Worm (Caenorhabditis elegans) whole organism, L4 larva: ENCODE data around the gene W03H9.2.

ENCODE experiments used
- F26F4.8 ChIP-seq: fragments of 200-800 bp; sonication (Bioruptor generic); conservative IDR thresholded peaks from 2 replicates; pipeline ENCODE4 v1.3.6; 2022; ENCODE audit warnings: missing genetic modification characterization, missing compliant biosample characterization
- F44E2.7 ChIP-seq: fragments of 200-800 bp; sonication (Bioruptor generic); IDR thresholded peaks from 2 replicates; pipeline ENCODE4 v2.1.2; 2022; ENCODE audit warnings: missing genetic modification characterization, missing compliant biosample characterization
- Y48G9A.11 ChIP-seq: fragments of 200-800 bp; sonication (Bioruptor generic); IDR thresholded peaks from 2 replicates; pipeline ENCODE4 v1.3.6; 2022; ENCODE audit warnings: missing genetic modification reagents, missing genetic modification characterization, missing compliant biosample characterization
- ZK337.2 ChIP-seq: fragments of 200-800 bp; sonication (Bioruptor generic); IDR thresholded peaks from 2 replicates; pipeline ENCODE4 v1.3.6; 2022; ENCODE audit warnings: missing genetic modification reagents, missing genetic modification characterization, missing compliant biosample characterization
- ZK546.5 ChIP-seq, 2 experiments: sonication (generic microtip); optimal IDR thresholded peaks; 2 replicates each; lab custom pipeline; 2017; ENCODE audit warnings: missing biosample characterization in 2 of 2, missing genetic modification characterization in 2 of 2
- aha-1 ChIP-seq: fragments of 150-350 bp; peaks from one replicate; lab custom pipeline; 2014; ENCODE audit warnings: missing biosample characterization, missing genetic modification characterization
- ama-1 ChIP-seq: fragments of 150-350 bp; optimal IDR thresholded peaks from 2 replicates; lab custom pipeline; 2014; ENCODE audit warnings: inconsistent platforms, mixed read lengths
- ceh-82 ChIP-seq: sonication (generic microtip); optimal IDR thresholded peaks from 2 replicates; lab custom pipeline; 2017; ENCODE audit warnings: missing biosample characterization, missing genetic modification characterization
- daf-16 ChIP-seq, 3 experiments: sonication (generic microtip); optimal IDR thresholded peaks; 2 replicates each; lab custom pipeline; 2016 to 2017; ENCODE audit warnings: missing genetic modification characterization in 3 of 3, missing genetic modification reagents in 3 of 3, mild to moderate bottlenecking in 2 of 3, missing compliant biosample characterization in 2 of 3, missing biosample characterization in 1 of 3, moderate library complexity in 1 of 3
- dpl-1 ChIP-seq: fragments of 150-350 bp; optimal IDR thresholded peaks from 2 replicates; lab custom pipeline; 2014; ENCODE audit warnings: missing biosample characterization, missing genetic modification reagents, missing genetic modification characterization
- egl-27 ChIP-seq: sonication (generic microtip); optimal IDR thresholded peaks from 3 replicates; lab custom pipeline; 2017; ENCODE audit warnings: missing biosample characterization, missing genetic modification reagents, missing genetic modification characterization
- fkh-10 ChIP-seq: fragments of 150-350 bp; optimal IDR thresholded peaks from 2 replicates; lab custom pipeline; 2014; ENCODE audit warnings: missing biosample characterization, missing genetic modification reagents, missing genetic modification characterization
- fos-1 ChIP-seq: fragments of 150-350 bp; optimal IDR thresholded peaks from 2 replicates; lab custom pipeline; 2014; ENCODE audit warnings: missing biosample characterization, missing genetic modification characterization
- hlh-11 ChIP-seq: fragments of 200-800 bp; sonication (Bioruptor generic); optimal IDR thresholded peaks from 2 replicates; lab custom pipeline; 2018; ENCODE audit warnings: mild to moderate bottlenecking, missing genetic modification characterization, missing compliant biosample characterization
- lim-7 ChIP-seq: fragments of 200-800 bp; sonication (Bioruptor generic); IDR thresholded peaks from 2 replicates; pipeline ENCODE4 v1.3.6; 2022; ENCODE audit warnings: missing genetic modification characterization, missing compliant biosample characterization
- lin-1 ChIP-seq: fragments of 200-800 bp; sonication (Bioruptor generic); IDR thresholded peaks from 2 replicates; pipeline ENCODE4 v1.3.6; 2022; ENCODE audit warnings: missing genetic modification reagents, missing genetic modification characterization, missing compliant biosample characterization
- mxl-2 ChIP-seq: fragments of 200-800 bp; sonication (Bioruptor generic); conservative IDR thresholded peaks from 2 replicates; pipeline ENCODE4 v1.3.6; 2022; ENCODE audit warnings: missing genetic modification reagents, missing genetic modification characterization, missing compliant biosample characterization
- mxl-3 ChIP-seq: fragments of 200-800 bp; sonication (Bioruptor generic); optimal IDR thresholded peaks from 2 replicates; lab custom pipeline; 2018; ENCODE audit warnings: mild to moderate bottlenecking, missing genetic modification characterization, missing compliant biosample characterization
- nhr-237 ChIP-seq: sonication (generic microtip); optimal IDR thresholded peaks from 2 replicates; lab custom pipeline; 2017; ENCODE audit warnings: missing biosample characterization, missing genetic modification characterization
- nhr-28 ChIP-seq: fragments of 150-350 bp; optimal IDR thresholded peaks from 2 replicates; lab custom pipeline; 2014; ENCODE audit warnings: missing biosample characterization, missing genetic modification characterization
- nhr-41 ChIP-seq: fragments of 200-800 bp; sonication (Bioruptor generic); IDR thresholded peaks from 2 replicates; pipeline ENCODE4 v1.3.6; 2022; ENCODE audit warnings: missing genetic modification reagents, missing genetic modification characterization, missing compliant biosample characterization
- snpc-4 ChIP-seq: fragments of 150-350 bp; optimal IDR thresholded peaks from 2 replicates; lab custom pipeline; 2014; ENCODE audit warnings: missing biosample characterization, missing genetic modification characterization
- tag-97 ChIP-seq: fragments of 200-800 bp; sonication (Bioruptor generic); IDR thresholded peaks from 2 replicates; pipeline ENCODE4 v1.3.6; 2022; ENCODE audit warnings: missing genetic modification characterization, missing compliant biosample characterization
- unc-62 ChIP-seq, 3 experiments: fragments of 150-350 bp in 1 of 3; sonication (generic microtip); optimal IDR thresholded peaks in 2 of 3; peaks in 1 of 3; 1 replicate in 1 of 3; 2 replicates in 2 of 3; lab custom pipeline; 2014 to 2017; ENCODE audit warnings: missing biosample characterization in 3 of 3, missing genetic modification characterization in 3 of 3, missing genetic modification reagents in 3 of 3, missing genotype in 1 of 3

Gene W03H9.2

DNA sequence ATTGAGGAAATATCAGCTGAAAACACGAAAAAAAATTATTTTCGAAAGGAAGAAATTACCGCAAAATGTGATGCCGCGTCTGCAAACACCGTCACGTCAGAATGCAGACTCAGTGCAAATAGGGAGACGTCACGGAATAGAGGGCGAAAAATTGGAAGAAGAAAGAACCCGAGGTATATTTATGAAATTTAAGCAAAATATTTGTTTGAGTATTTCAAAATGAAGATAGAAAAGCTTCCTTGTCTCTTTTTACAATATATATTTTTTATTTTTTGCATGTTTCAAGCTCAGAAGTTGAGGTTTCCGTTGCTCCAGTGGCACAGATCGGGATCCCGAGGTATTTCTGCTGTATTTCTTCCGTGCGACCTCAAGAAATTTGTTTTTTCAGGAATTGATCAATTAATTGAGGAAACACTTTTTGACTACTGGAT, at the start of gene W03H9.2 (continued):
- TF ChIP-seq tag-97 (no peak), fkh-10 (GFP tag; lab: Kevin White, UChicago) (peak; percentile 61)

DNA sequence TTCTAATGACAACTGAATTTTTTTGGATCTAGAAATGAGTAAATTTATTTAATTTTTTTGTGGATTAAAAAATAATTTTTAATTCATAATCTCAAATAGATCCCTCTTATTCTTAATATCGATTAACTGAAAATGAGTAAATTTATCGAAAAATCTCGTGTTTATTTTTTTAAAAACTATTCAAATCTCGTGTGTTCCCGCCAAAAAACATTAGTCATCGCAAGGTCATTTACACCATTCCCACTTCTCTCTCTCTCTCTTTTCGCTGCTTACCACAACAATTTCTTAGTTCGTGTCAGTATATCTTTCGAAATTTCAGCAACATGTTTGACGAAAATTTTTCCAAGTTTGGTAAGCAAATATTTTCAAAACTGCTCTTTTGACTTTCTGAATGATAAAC, 43.8 kb upstream of the W03H9.2 start:
- TF ChIP-seq ZK546.5 (tag; optimal IDR thresholded peaks at IDR 0.05; lab: Kevin White, UChicago) (no peak), aha-1 (tag; lab: Kevin White, UChicago) (peak; percentile 15), egl-27 (no peak), Y48G9A.11 (GFP tag; lab: Robert Waterston, UW) (no peak), ama-1 (lab: Kevin White, UChicago) (no peak), nhr-28 (tag; lab: Kevin White, UChicago) (no peak)
- TF ChIP-seq, all 104 proteins: peak for 1

DNA sequence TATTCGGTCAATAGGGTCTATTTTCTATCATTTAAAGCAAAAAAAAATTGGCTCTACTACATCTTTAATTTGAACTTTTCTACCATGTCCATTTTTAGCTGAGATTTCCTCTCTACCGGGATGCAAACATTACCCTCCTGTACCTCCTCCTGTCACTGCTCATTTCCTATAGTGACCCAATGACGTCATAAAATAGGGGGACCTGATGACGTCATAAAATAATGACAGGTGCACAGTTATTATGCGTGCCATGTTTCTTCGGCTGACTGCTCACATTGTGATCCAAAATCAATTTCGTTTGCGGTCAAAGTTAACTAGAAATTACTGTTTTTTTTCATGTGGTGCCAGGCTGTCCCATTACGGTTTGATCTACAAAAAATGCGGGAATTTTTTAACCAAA, 43.3 kb upstream of the W03H9.2 start:
- TF ChIP-seq snpc-4 (no peak), fos-1 (tag; lab: Kevin White, UChicago) (no peak), mxl-3 (GFP tag; lab: Kevin White, UChicago) (no peak)

DNA sequence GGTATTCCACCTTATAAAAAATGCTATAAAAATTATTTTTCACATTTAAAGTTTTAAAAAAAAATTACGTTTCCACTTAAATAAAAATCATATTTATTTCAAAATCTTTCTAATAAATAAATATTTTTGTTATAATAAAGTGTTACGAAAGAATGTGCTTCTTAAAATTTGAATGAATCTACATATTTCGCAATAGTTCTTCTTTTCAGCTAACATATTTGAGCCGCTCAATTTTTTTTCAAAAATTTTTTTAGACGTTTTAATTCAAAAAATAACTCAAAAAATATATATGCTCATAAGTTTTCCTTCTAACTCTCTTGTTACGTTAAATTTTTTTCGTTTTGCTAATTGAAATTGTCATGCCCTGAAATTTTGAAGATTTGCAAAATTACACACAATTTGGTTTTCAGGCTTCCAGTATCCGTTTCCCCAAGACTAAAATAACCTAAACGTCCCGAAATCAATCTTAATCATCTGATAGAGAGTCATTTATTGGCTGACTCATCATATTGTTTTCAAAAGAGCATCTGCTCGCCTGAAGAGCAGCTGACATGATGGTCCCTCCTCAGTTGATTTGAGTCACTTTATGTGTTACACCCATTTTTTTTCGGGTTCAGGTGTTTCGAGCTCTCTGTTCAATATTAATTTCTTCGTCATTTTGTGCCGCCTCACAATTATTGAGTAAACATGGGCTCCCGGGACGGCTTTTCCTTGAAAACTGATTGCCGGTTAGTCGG, 34.7 kb upstream of the W03H9.2 start, which contains the start of gene efhd-1:
Gene efhd-1, plus strand, starts transcription at position 582 of the 737 bp plus-strand sequence.
- TF ChIP-seq nhr-28 (tag; lab: Kevin White, UChicago) (no peak), daf-16 (GFP tag; optimal IDR thresholded peaks at IDR 0.05; lab: Kevin White, UChicago) (peak in 1 of 2 experiments; percentile 54), daf-16 (tag; optimal IDR thresholded peaks at IDR 0.05; lab: Kevin White, UChicago) (no peak), hlh-11 (peak; percentile 14), mxl-2 (no peak)

DNA sequence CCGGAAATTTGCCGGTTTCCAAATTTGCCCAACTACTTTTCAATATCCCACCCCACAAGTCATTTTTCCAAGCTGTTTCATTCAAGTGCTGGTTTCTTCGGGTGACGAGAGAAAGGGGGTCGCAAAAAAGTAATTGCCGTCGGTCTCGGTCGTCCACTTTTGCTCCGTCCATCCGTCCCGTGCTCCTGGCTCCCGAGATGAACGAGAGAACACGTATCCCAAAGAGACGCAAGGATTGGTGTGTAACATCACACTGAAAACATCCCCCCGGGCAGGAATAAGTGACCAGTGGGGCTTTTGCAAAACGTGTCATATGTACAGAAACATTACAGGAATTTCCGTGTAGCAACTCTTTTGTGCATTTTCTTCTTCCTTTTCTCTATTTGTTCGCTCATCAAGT, 33.0 kb upstream of the W03H9.2 start:
- TF ChIP-seq F44E2.7 (peak; percentile 35; the same call in 1 of the 2 replicates), hlh-11 (peak; percentile 12), ceh-82 (tag; lab: Kevin White, UChicago) (no peak)

DNA sequence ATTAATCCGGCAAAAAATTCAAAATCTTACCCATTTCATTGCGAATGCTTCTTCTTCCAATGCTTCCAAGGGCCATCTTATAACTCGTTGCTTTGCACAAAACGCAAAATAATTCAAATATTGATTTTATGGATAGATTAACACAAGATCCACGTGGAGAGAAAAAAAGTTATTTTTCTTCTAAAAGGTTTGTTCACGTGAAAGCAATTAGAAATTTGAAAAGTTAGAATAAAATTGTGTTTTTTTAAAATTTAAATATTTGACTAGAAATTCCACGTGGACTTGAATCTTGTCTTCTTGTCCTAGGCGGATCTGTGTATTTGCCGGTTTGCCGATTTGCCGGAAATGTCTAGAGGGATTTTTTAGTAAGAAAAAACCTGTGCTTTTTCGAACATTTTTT, 31.4 kb upstream of the W03H9.2 start, which contains the start of gene Y48B6A.5:
Gene Y48B6A.5, minus strand, starts transcription at position 101 of the 400 bp plus-strand sequence.
- no peak for TF ChIP-seq ZK337.2 (GFP tag; lab: Robert Waterston, UW)

DNA sequence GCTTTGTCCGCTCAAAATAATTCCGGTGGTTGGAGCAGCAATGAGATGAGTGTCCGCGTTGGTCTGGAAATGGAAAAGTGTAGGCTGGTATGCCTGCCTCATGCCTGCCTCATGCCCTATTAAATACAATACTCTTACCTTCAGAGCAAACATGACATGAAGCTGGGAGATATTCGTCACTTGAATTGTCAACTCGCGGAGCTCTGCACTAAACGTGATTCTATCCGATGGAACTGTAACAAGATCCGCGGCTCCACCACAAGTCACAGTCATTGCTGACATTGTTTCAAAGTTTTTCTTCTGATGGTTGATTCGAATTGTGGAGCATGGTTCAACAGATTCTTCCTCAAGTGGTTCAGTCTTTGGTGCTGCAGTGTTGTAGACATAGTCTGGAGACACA, 29.5 kb upstream of the W03H9.2 start:
- no peak for TF ChIP-seq lin-1
- no peak for TF ChIP-seq lim-7 (GFP tag; lab: Robert Waterston, UW)
- TF ChIP-seq aha-1 (tag; lab: Kevin White, UChicago) = peak; percentile 95
- TF ChIP-seq unc-62 (GFP tag; optimal IDR thresholded peaks at IDR 0.05 in 1 of 2; lab: Kevin White, UChicago) = peak in 1 of 2 experiments; percentile 97
- no peak for TF ChIP-seq unc-62 (tag; optimal IDR thresholded peaks at IDR 0.05; lab: Kevin White, UChicago)
- no peak for TF ChIP-seq dpl-1 (GFP tag; lab: Kevin White, UChicago)
- no peak for TF ChIP-seq nhr-237
- no peak for TF ChIP-seq F26F4.8 (GFP tag; lab: Robert Waterston, UW)
- TF ChIP-seq, all 104 proteins: peak for 2

DNA sequence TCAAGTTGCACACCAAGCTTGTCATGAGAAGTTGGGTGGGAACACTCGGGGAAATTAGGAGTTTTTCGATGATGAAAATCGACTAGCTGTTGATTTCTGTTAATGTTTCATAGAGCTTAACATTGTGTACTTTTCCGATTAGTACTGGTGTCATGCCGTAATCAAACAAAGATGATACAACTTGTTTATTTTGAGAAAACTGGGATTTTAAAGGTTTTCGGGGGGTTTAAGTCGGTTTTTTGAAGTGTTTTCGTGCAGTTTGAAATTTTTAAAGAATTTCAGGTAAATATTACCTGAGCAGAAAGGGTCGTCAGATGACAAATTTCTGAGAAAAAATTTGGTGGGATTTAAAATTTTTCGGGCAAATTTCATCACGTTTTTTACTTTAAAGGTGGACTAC, 27.9 kb upstream of the W03H9.2 start, which contains the start of gene eat-2:
Gene eat-2, minus strand, starts transcription at position 101 of the 400 bp plus-strand sequence.
- TF ChIP-seq nhr-41 (GFP tag; lab: Robert Waterston, UW) (no peak), aha-1 (tag; lab: Kevin White, UChicago) (peak; percentile 87)
